Fruit fly (Drosophila melanogaster) whole organism, embryonic: ENCODE data around the gene Gpdh1.

ENCODE experiments used
- C15 ChIP-seq: fragments of 200-800 bp; sonication (Bioruptor generic); IDR thresholded peaks from 3 replicates; pipeline ENCODE4 v1.3.6; 2022; ENCODE audit warnings: missing biosample characterization, missing genetic modification characterization
- CG10147 ChIP-seq: fragments of 200-800 bp; sonication (Bioruptor generic); optimal IDR thresholded peaks from 2 replicates; lab custom pipeline; 2019; ENCODE audit warnings: missing biosample characterization, mild to moderate bottlenecking, missing genetic modification characterization, moderate library complexity
- CG10209 ChIP-seq: fragments of 200-800 bp; sonication (Bioruptor generic); optimal IDR thresholded peaks from 3 replicates; lab custom pipeline; 2017; ENCODE audit warnings: missing biosample characterization, mild to moderate bottlenecking, missing genetic modification characterization, missing genetic modification reagents
- CG10959 ChIP-seq: fragments of 200-800 bp; sonication (Bioruptor generic); IDR thresholded peaks from 2 replicates; pipeline ENCODE4 v1.3.6; 2022; ENCODE audit warnings: missing biosample characterization, missing genetic modification characterization
- CG11456 ChIP-seq: fragments of 200-800 bp; sonication (Bioruptor generic); IDR thresholded peaks from 3 replicates; pipeline ENCODE4 v1.3.6; 2022; ENCODE audit warnings: missing biosample characterization, missing genetic modification characterization
- CG11504 ChIP-seq: fragments of 200-800 bp; sonication (Bioruptor generic); optimal IDR thresholded peaks from 3 replicates; lab custom pipeline; 2019; ENCODE audit warnings: missing biosample characterization, mild to moderate bottlenecking, missing genetic modification characterization, moderate library complexity
- CG12744 ChIP-seq: fragments of 200-800 bp; sonication (Bioruptor generic); optimal IDR thresholded peaks from 2 replicates; lab custom pipeline; 2016; ENCODE audit warnings: missing biosample characterization, missing genetic modification characterization
- CG16779 ChIP-seq: fragments of 200-800 bp; sonication (Bioruptor generic); IDR thresholded peaks from 2 replicates; pipeline ENCODE4 v1.3.6; 2022; ENCODE audit warnings: missing biosample characterization, missing genetic modification characterization
- CG18599 ChIP-seq: fragments of 200-800 bp; sonication (Bioruptor generic); optimal IDR thresholded peaks from 3 replicates; lab custom pipeline; 2017; ENCODE audit warnings: missing biosample characterization, missing genetic modification characterization, mild to moderate bottlenecking, moderate library complexity, missing genetic modification reagents
- CG2116 ChIP-seq: fragments of 200-800 bp; sonication (Bioruptor generic); optimal IDR thresholded peaks from 3 replicates; lab custom pipeline; 2018; ENCODE audit warnings: missing biosample characterization, mild to moderate bottlenecking, missing genetic modification characterization
- CG2712 ChIP-seq: fragments of 200-800 bp; optimal IDR thresholded peaks from 3 replicates; lab custom pipeline; 2019; ENCODE audit warnings: missing biosample characterization, mild to moderate bottlenecking, missing genetic modification characterization, moderate library complexity
- CG32772 ChIP-seq: fragments of 200-800 bp; sonication (Bioruptor generic); IDR thresholded peaks from 2 replicates; pipeline ENCODE4 v1.3.6; 2022; ENCODE audit warnings: missing biosample characterization, missing genetic modification characterization
- CG9817 ChIP-seq: fragments of 200-800 bp; sonication (Bioruptor generic); optimal IDR thresholded peaks from 2 replicates; lab custom pipeline; 2018; ENCODE audit warnings: missing biosample characterization, mild to moderate bottlenecking, missing genetic modification characterization, moderate library complexity
- Doc3 ChIP-seq: fragments of 200-800 bp; sonication (Bioruptor generic); IDR thresholded peaks from 3 replicates; pipeline ENCODE4 v1.3.6; 2022; ENCODE audit warnings: missing biosample characterization, missing genetic modification characterization; ENCODE audit not compliant: partially characterized antibody
- Eip74EF ChIP-seq, 2 experiments: fragments of 200-800 bp in 1 of 2; fragments of >200 bp in 1 of 2; sonication (Bioruptor generic) in 1 of 2; optimal IDR thresholded peaks; 2 replicates each; lab custom pipeline; 2017 to 2019; ENCODE audit warnings: missing biosample characterization in 2 of 2, missing genetic modification characterization in 2 of 2, mild to moderate bottlenecking in 1 of 2, moderate library complexity in 1 of 2
- Fer2 ChIP-seq: fragments of 200-800 bp; sonication (Bioruptor generic); optimal IDR thresholded peaks from 2 replicates; lab custom pipeline; 2018; ENCODE audit warnings: missing biosample characterization, mild to moderate bottlenecking, missing genetic modification characterization, moderate library complexity
- HHEX ChIP-seq: fragments of 200-800 bp; sonication (Bioruptor generic); optimal IDR thresholded peaks from 3 replicates; lab custom pipeline; 2017; ENCODE audit warnings: missing biosample characterization, mild to moderate bottlenecking, missing genetic modification characterization, missing genetic modification reagents
- HmgD ChIP-seq: fragments of 200-800 bp; sonication (Bioruptor generic); optimal IDR thresholded peaks from 3 replicates; lab custom pipeline; 2016; ENCODE audit warnings: missing biosample characterization, missing genetic modification characterization
- Lpt ChIP-seq: fragments of >200 bp; optimal IDR thresholded peaks from 2 replicates; lab custom pipeline; 2018; ENCODE audit warnings: missing biosample characterization, missing genetic modification characterization
- Rfx ChIP-seq: fragments of 200-800 bp; sonication (Bioruptor generic); IDR thresholded peaks from 2 replicates; pipeline ENCODE4 v1.3.6; 2022; ENCODE audit warnings: missing biosample characterization, missing genetic modification characterization
- Scr ChIP-seq: fragments of 200-800 bp; sonication (Bioruptor generic); IDR thresholded peaks from 2 replicates; pipeline ENCODE4 v1.3.6; 2022; ENCODE audit warnings: missing biosample characterization, missing genetic modification characterization; ENCODE audit not compliant: partially characterized antibody
- Six4 ChIP-seq: fragments of 200-800 bp; sonication (Bioruptor generic); optimal IDR thresholded peaks from 2 replicates; lab custom pipeline; 2016; ENCODE audit warnings: missing biosample characterization, missing genetic modification characterization
- Ssrp ChIP-seq: fragments of 200-800 bp; sonication (Bioruptor generic); optimal IDR thresholded peaks from 2 replicates; lab custom pipeline; 2018; ENCODE audit warnings: missing biosample characterization, mild to moderate bottlenecking, missing genetic modification characterization, moderate library complexity
- Taf1 ChIP-seq: fragments of 200-800 bp; sonication (Bioruptor generic); IDR thresholded peaks from 2 replicates; pipeline ENCODE4 v1.3.6; 2022; ENCODE audit warnings: missing biosample characterization, missing genetic modification characterization
- Tbp ChIP-seq: fragments of >200 bp; optimal IDR thresholded peaks from 2 replicates; lab custom pipeline; 2018; ENCODE audit warnings: missing biosample characterization, missing genetic modification characterization
- Trl ChIP-seq, 3 experiments: fragments of >200 bp in 2 of 3; fragments of 200-800 bp in 1 of 3; sonication (Bioruptor generic) in 1 of 3; optimal IDR thresholded peaks; 2 replicates in 1 of 3; 3 replicates in 2 of 3; lab custom pipeline; 2016 to 2017; ENCODE audit warnings: missing biosample characterization in 1 of 3, missing genetic modification characterization in 1 of 3
- Vsx1 ChIP-seq: fragments of 200-800 bp; sonication (Bioruptor generic); optimal IDR thresholded peaks from 2 replicates; lab custom pipeline; 2017; ENCODE audit warnings: missing biosample characterization, mild to moderate bottlenecking, missing genetic modification characterization, missing genetic modification reagents
- Xrp1 ChIP-seq: fragments of 200-800 bp; sonication (Bioruptor generic); IDR thresholded peaks from 2 replicates; pipeline ENCODE4 v1.3.6; 2022; ENCODE audit warnings: missing biosample characterization, missing genetic modification characterization
- abd-A ChIP-seq: fragments of 200-800 bp; sonication (Bioruptor generic); optimal IDR thresholded peaks from 3 replicates; lab custom pipeline; 2019; ENCODE audit warnings: missing biosample characterization, mild to moderate bottlenecking, missing genetic modification characterization, moderate library complexity
- ara ChIP-seq: fragments of 200-800 bp; sonication (Bioruptor generic); IDR thresholded peaks from 2 replicates; pipeline ENCODE4 v1.3.6; 2022; ENCODE audit warnings: missing biosample characterization, missing genetic modification characterization
- ato ChIP-seq: fragments of 200-800 bp; sonication (Bioruptor generic); IDR thresholded peaks from 2 replicates; pipeline ENCODE4 v1.3.6; 2022; ENCODE audit warnings: missing biosample characterization, missing genetic modification characterization; ENCODE audit not compliant: partially characterized antibody
- cad ChIP-seq: fragments of >200 bp; optimal IDR thresholded peaks from 2 replicates; lab custom pipeline; 2017; ENCODE audit warnings: missing biosample characterization, missing genetic modification characterization
- cg ChIP-seq: fragments of 200-800 bp; sonication (Bioruptor generic); optimal IDR thresholded peaks from 3 replicates; lab custom pipeline; 2019; ENCODE audit warnings: missing biosample characterization, mild to moderate bottlenecking, missing genetic modification characterization, moderate library complexity
- corto ChIP-seq: fragments of 200-800 bp; sonication (Bioruptor generic); optimal IDR thresholded peaks from 2 replicates; lab custom pipeline; 2016; ENCODE audit warnings: missing biosample characterization, mild to moderate bottlenecking, missing genetic modification characterization, moderate library complexity
- da ChIP-seq: fragments of 200-800 bp; sonication (Bioruptor generic); optimal IDR thresholded peaks from 2 replicates; lab custom pipeline; 2016; ENCODE audit warnings: missing biosample characterization, missing genetic modification characterization
- fru ChIP-seq: fragments of >200 bp; optimal IDR thresholded peaks from 2 replicates; lab custom pipeline; 2017
- ftz-f1 ChIP-seq: fragments of 200-800 bp; sonication (Bioruptor generic); optimal IDR thresholded peaks from 2 replicates; lab custom pipeline; 2016; ENCODE audit warnings: missing biosample characterization, missing genetic modification characterization
- grn ChIP-seq: fragments of 200-800 bp; sonication (Bioruptor generic); optimal IDR thresholded peaks from 3 replicates; lab custom pipeline; 2017; ENCODE audit warnings: missing biosample characterization, missing genetic modification characterization
- hb ChIP-seq: fragments of 200-800 bp; sonication (Bioruptor generic); IDR thresholded peaks from 3 replicates; pipeline ENCODE4 v1.3.6; 2022; ENCODE audit warnings: missing biosample characterization, missing genetic modification characterization; ENCODE audit not compliant: partially characterized antibody
- luna ChIP-seq: fragments of 200-800 bp; sonication (Bioruptor generic); optimal IDR thresholded peaks from 2 replicates; lab custom pipeline; 2016; ENCODE audit warnings: missing biosample characterization, missing genetic modification characterization
- nau ChIP-seq: fragments of 200-800 bp; sonication (Bioruptor generic); optimal IDR thresholded peaks from 3 replicates; lab custom pipeline; 2017; ENCODE audit warnings: missing biosample characterization, mild to moderate bottlenecking, missing genetic modification characterization, missing genetic modification reagents
- phol ChIP-seq: fragments of 200-800 bp; sonication (Bioruptor generic); optimal IDR thresholded peaks from 3 replicates; lab custom pipeline; 2018; ENCODE audit warnings: missing biosample characterization, mild to moderate bottlenecking, missing genetic modification characterization, moderate library complexity
- schlank ChIP-seq: fragments of 200-800 bp; sonication (Bioruptor generic); optimal IDR thresholded peaks from 2 replicates; lab custom pipeline; 2018; ENCODE audit warnings: missing biosample characterization, mild to moderate bottlenecking, missing genetic modification characterization
- scrt ChIP-seq: fragments of 200-800 bp; sonication (Bioruptor generic); optimal IDR thresholded peaks from 2 replicates; lab custom pipeline; 2018; ENCODE audit warnings: missing biosample characterization, mild to moderate bottlenecking, missing genetic modification characterization, moderate library complexity
- sima ChIP-seq: fragments of 200-800 bp; sonication (Bioruptor generic); optimal IDR thresholded peaks from 2 replicates; lab custom pipeline; 2016; ENCODE audit warnings: missing biosample characterization, missing genetic modification characterization
- sisA ChIP-seq: fragments of 200-800 bp; sonication (Bioruptor generic); IDR thresholded peaks from 2 replicates; pipeline ENCODE4 v1.3.6; 2022; ENCODE audit warnings: missing biosample characterization, missing genetic modification characterization
- sug ChIP-seq: fragments of 200-800 bp; optimal IDR thresholded peaks from 2 replicates; lab custom pipeline; 2019; ENCODE audit warnings: missing biosample characterization, mild to moderate bottlenecking, missing genetic modification characterization, moderate library complexity
- twi ChIP-seq: fragments of 200-800 bp; optimal IDR thresholded peaks from 2 replicates; lab custom pipeline; 2019; ENCODE audit warnings: missing biosample characterization, mild to moderate bottlenecking, missing genetic modification characterization, moderate library complexity
- usp ChIP-seq: fragments of >200 bp; optimal IDR thresholded peaks from 2 replicates; lab custom pipeline; 2017; ENCODE audit warnings: missing biosample characterization, missing genetic modification characterization
- vvl ChIP-seq: fragments of 200-800 bp; sonication (Bioruptor generic); IDR thresholded peaks from 2 replicates; pipeline ENCODE4 v1.3.6; 2022; ENCODE audit warnings: missing biosample characterization, missing genetic modification characterization

Gpdh1 gene

dm6 chr2L:5977070-5977728 lies 33.8 kb downstream of the Gpdh1 start (continued):
- peak; percentile 60 for TF ChIP-seq sug (tag; lab: Kevin White, UChicago)
- no peak for TF ChIP-seq C15
- no peak for TF ChIP-seq schlank (tag; lab: Kevin White, UChicago)
- no peak for TF ChIP-seq CG32772 (GFP tag; lab: Robert Waterston, UW)
- TF ChIP-seq luna (GFP tag; lab: Kevin White, UChicago): no peak
- TF ChIP-seq CG11504 (tag; lab: Kevin White, UChicago): peak; percentile 2
- no peak for TF ChIP-seq da (GFP tag; lab: Kevin White, UChicago)
- no peak for TF ChIP-seq CG11456
- no peak for TF ChIP-seq CG9817 (tag; lab: Kevin White, UChicago)
- peak in 1 of 2 experiments; percentile 64 for TF ChIP-seq Trl (optimal IDR thresholded peaks at IDR 0.05; lab: Kevin White, UChicago)
- peak; percentile 16 for TF ChIP-seq Trl (GFP tag; optimal IDR thresholded peaks at IDR 0.05; lab: Kevin White, UChicago)
- peak; percentile 33 for TF ChIP-seq CG10147 (GFP tag; lab: Kevin White, UChicago)
- TF ChIP-seq usp: no peak
- no peak for TF ChIP-seq Eip74EF (GFP tag; optimal IDR thresholded peaks at IDR 0.05; lab: Kevin White, UChicago)
- peak; percentile 1 for TF ChIP-seq scrt (GFP tag; lab: Kevin White, UChicago)
- no peak for TF ChIP-seq Taf1 (GFP tag; lab: Robert Waterston, UW)
- TF ChIP-seq Six4: no peak
- TF ChIP-seq Xrp1 (GFP tag; lab: Robert Waterston, UW): no peak
- no peak for TF ChIP-seq grn (GFP tag; lab: Kevin White, UChicago)
- no peak for TF ChIP-seq HmgD (GFP tag; lab: Kevin White, UChicago)
- no peak for TF ChIP-seq sisA (GFP tag; lab: Robert Waterston, UW)
- no peak for TF ChIP-seq cad (GFP tag; lab: Kevin White, UChicago)
- TF ChIP-seq Rfx (GFP tag; lab: Robert Waterston, UW): no peak
- TF ChIP-seq sima: no peak
- no peak for TF ChIP-seq fru (lab: Kevin White, UChicago)
- TF ChIP-seq Tbp: no peak
- peak; percentile 46 for TF ChIP-seq CG18599 (GFP tag; lab: Kevin White, UChicago)
- TF ChIP-seq twi: peak; percentile 79
- TF ChIP-seq vvl (GFP tag; lab: Robert Waterston, UW): no peak
- no peak for TF ChIP-seq corto (GFP tag; lab: Kevin White, UChicago)
- TF ChIP-seq Ssrp (tag; lab: Kevin White, UChicago): no peak
- TF ChIP-seq ara (GFP tag; lab: Robert Waterston, UW): no peak
- no peak for TF ChIP-seq CG2116
- TF ChIP-seq cg (GFP tag; lab: Kevin White, UChicago): peak; percentile 36
- no peak for TF ChIP-seq Scr (GFP tag; lab: Robert Waterston, UW)
- no peak for TF ChIP-seq CG16779 (GFP tag; lab: Robert Waterston, UW)
- TF ChIP-seq hb (GFP tag; lab: Robert Waterston, UW): no peak
- TF ChIP-seq Lpt: no peak
- TF ChIP-seq abd-A (tag; lab: Kevin White, UChicago): peak; percentile 88
- peak; percentile 10 for TF ChIP-seq CG2712 (tag; lab: Kevin White, UChicago)
- TF ChIP-seq CG10209 (GFP tag; lab: Kevin White, UChicago): peak; percentile 5
- no peak for TF ChIP-seq ato (GFP tag; lab: Robert Waterston, UW)
- peak; percentile 85 for TF ChIP-seq ftz-f1 (GFP tag; lab: Kevin White, UChicago)
- TF ChIP-seq Fer2 (tag; lab: Kevin White, UChicago): no peak
- no peak for TF ChIP-seq CG12744
- TF ChIP-seq CG10959 (GFP tag; lab: Robert Waterston, UW): no peak
- TF ChIP-seq phol: no peak
- peak; percentile 20 for TF ChIP-seq nau (GFP tag; lab: Kevin White, UChicago)
- TF ChIP-seq Vsx1 (GFP tag; lab: Kevin White, UChicago): no peak
- TF ChIP-seq Doc3 (GFP tag; lab: Robert Waterston, UW): no peak
- TF ChIP-seq HHEX (GFP tag; lab: Kevin White, UChicago): no peak
